Worm (Caenorhabditis elegans): ENCODE measurements around the gene gnrr-5.

gnrr-5 gene

ce11 chrV:4423087-4423486 lies 31.4 kb downstream of the gnrr-5 start:
- TF ChIP-seq lin-26 (GFP tag; IDR thresholded peaks at IDR 0.05), result peak; percentile 35; the same call in 1 of the 2 replicates
- peak; percentile 70 for TF ChIP-seq zfh-2 (GFP tag; conservative IDR thresholded peaks at IDR 0.05)
- TF ChIP-seq cebp-1 (GFP tag; IDR thresholded peaks at IDR 0.05), result no peak
- TF ChIP-seq cebp-1 (tag; optimal IDR thresholded peaks at IDR 0.05), result no peak

ce11 chrV:4422127-4422526 lies 32.4 kb downstream of the gnrr-5 start, which contains the start of gene skr-7:
TSS of gene skr-7 (plus strand) at chrV:4422427.
- TF ChIP-seq unc-62 (GFP tag; optimal IDR thresholded peaks at IDR 0.05), result no peak
- TF ChIP-seq nfyb-1 (GFP tag; IDR thresholded peaks at IDR 0.05), result no peak

- TF ChIP-seq F37B4.10 (GFP tag; IDR thresholded peaks at IDR 0.05) (no peak), F33H1.4 (GFP tag; IDR thresholded peaks at IDR 0.05) (no peak), nhr-27 (tag; optimal IDR thresholded peaks at IDR 0.05) (no peak), repo-1 (tag; optimal IDR thresholded peaks at IDR 0.05) (no peak), nfya-1 (tag; optimal IDR thresholded peaks at IDR 0.05; ENCODE audit: borderline replicate concordance, insufficient read depth) (no peak), ztf-6 (GFP tag; IDR thresholded peaks at IDR 0.05) (no peak), cebp-2 (GFP tag; IDR thresholded peaks at IDR 0.05) (no peak), ama-1 (optimal IDR thresholded peaks at IDR 0.05) (no peak), ama-1 (GFP tag; optimal IDR thresholded peaks at IDR 0.05) (no peak), K12H6.12 (tag; optimal IDR thresholded peaks at IDR 0.05) (no peak), F22D6.2 (tag; optimal IDR thresholded peaks at IDR 0.05) (no peak), T07F8.4 (tag; optimal IDR thresholded peaks at IDR 0.05) (no peak), ceh-58 (GFP tag; IDR thresholded peaks at IDR 0.05) (no peak), ceh-27 (GFP tag; optimal IDR thresholded peaks at IDR 0.05) (no peak), B0019.2 (GFP tag; conservative IDR thresholded peaks at IDR 0.05) (no peak)
Measured at ce11 chrV:4421475-4421874, 33.1 kb downstream of the gnrr-5 start, which contains the start of gene skr-14. TSS of gene skr-14 (minus strand) at chrV:4421575.

ce11 chrV:4419767-4420322 lies 34.7 kb downstream of the gnrr-5 start, which contains the start of the genes Y47D7A.7 and Y47D7A.2:
TSS of gene Y47D7A.7 (minus strand) at chrV:4419867.
TSS of gene Y47D7A.2 (plus strand) at chrV:4420272.
- TF ChIP-seq unc-62 (GFP tag; optimal IDR thresholded peaks at IDR 0.05) (no peak), chd-7 (tag; optimal IDR thresholded peaks at IDR 0.05) (no peak), Y79H2A.3 (GFP tag; conservative IDR thresholded peaks at IDR 0.05) (no peak), rcor-1 (GFP tag; IDR thresholded peaks at IDR 0.05) (no peak), madf-6 (GFP tag; IDR thresholded peaks at IDR 0.05) (no peak), cebp-1 (GFP tag; IDR thresholded peaks at IDR 0.05) (no peak), cebp-1 (tag; optimal IDR thresholded peaks at IDR 0.05) (no peak)

DNA sequence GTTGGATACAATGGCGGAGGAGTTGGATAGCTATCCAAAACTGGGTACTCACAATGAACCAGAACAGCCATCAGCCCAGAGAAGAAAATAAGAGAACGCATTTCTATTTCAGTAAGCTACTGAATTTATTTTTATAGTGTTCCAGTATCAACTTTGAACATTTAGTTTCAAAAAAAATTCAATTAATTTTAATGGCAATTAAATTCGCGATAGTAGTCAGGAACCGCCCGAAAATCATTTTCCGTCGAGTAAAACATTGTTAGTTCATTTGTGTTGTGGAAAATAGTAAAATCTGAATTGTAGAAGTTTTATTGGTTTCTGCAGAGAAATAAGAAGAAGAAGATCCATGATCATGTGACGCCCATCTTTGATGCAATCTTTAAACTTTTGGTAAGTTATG lies 36.4 kb downstream of the gnrr-5 start, which contains the start of gene Y47D7A.6:
Y47D7A.6 (minus strand) TSS at position 101 of the 400 bp plus-strand sequence.
- TF ChIP-seq nhr-27 (tag; optimal IDR thresholded peaks at IDR 0.05) (no peak), F57C9.4 (tag; optimal IDR thresholded peaks at IDR 0.05) (no peak)

ce11 chrV:4416710-4417109 lies 37.8 kb downstream of the gnrr-5 start, which contains the start of gene Y47D7A.18:
TSS of gene Y47D7A.18 (minus strand) at chrV:4416810.
- TF ChIP-seq egl-18 (GFP tag; IDR thresholded peaks at IDR 0.05), result no peak
- no peak for TF ChIP-seq ztf-18 (tag; optimal IDR thresholded peaks at IDR 0.05)
- TF ChIP-seq ceh-58 (GFP tag; IDR thresholded peaks at IDR 0.05), result no peak
- no peak for TF ChIP-seq F23B12.7 (tag; optimal IDR thresholded peaks at IDR 0.05; ENCODE audit: insufficient read depth)
- no peak for TF ChIP-seq Y53G8AR.9 (GFP tag; conservative IDR thresholded peaks at IDR 0.05)
- no peak for TF ChIP-seq D2030.7 (GFP tag; IDR thresholded peaks at IDR 0.05)
- no peak for TF ChIP-seq Y56A3A.18 (GFP tag; IDR thresholded peaks at IDR 0.05)
- TF ChIP-seq B0019.2 (GFP tag; conservative IDR thresholded peaks at IDR 0.05), result no peak
- TF ChIP-seq mcd-1 (GFP tag; IDR thresholded peaks at IDR 0.05), result no peak
- no peak for TF ChIP-seq mes-4 (tag; optimal IDR thresholded peaks at IDR 0.05)
- no peak for TF ChIP-seq hlh-26 (GFP tag; conservative IDR thresholded peaks at IDR 0.05)
- no peak for TF ChIP-seq B0261.1 (tag; optimal IDR thresholded peaks at IDR 0.05)
- TF ChIP-seq aptf-2 (GFP tag; conservative IDR thresholded peaks at IDR 0.05), result no peak
- no peak for TF ChIP-seq attf-6 (GFP tag; IDR thresholded peaks at IDR 0.05)
- TF ChIP-seq snpc-3.4 (tag; optimal IDR thresholded peaks at IDR 0.05), result no peak
- no peak for TF ChIP-seq let-526 (GFP tag; IDR thresholded peaks at IDR 0.05)

All from whole organism, young adult.